Fruit fly (Drosophila melanogaster) whole organism, wandering third instar larva: Measurements from ENCODE around the gene Sirt7.
A peak's percentile ranks its signal among the peaks of the same experiment; 100 is the strongest.

Experiments used
- Abd-B ChIP-seq: fragments of >200 bp; optimal IDR thresholded peaks from 2 replicates; lab custom pipeline; 2017; ENCODE audit warnings: missing biosample characterization, missing genetic modification characterization
- CG9705 ChIP-seq: fragments of 200-800 bp; sonication (Bioruptor generic); optimal IDR thresholded peaks from 2 replicates; lab custom pipeline; 2018; ENCODE audit warnings: missing biosample characterization, mild to moderate bottlenecking, missing genetic modification characterization
- Myc ChIP-seq: fragments of >200 bp; optimal IDR thresholded peaks from 2 replicates; lab custom pipeline; 2017
- dsf ChIP-seq: sonication (Bioruptor generic); optimal IDR thresholded peaks from 2 replicates; lab custom pipeline; 2016; ENCODE audit warnings: missing biosample characterization, missing genetic modification characterization, borderline replicate concordance
- ey ChIP-seq: fragments of 200-800 bp; sonication (Bioruptor generic); optimal IDR thresholded peaks from 2 replicates; lab custom pipeline; 2016; ENCODE audit warnings: missing biosample characterization, missing genetic modification characterization
- pan ChIP-seq: fragments of >200 bp; optimal IDR thresholded peaks from 2 replicates; lab custom pipeline; 2017
- psq ChIP-seq: fragments of 200-800 bp; sonication (Bioruptor generic); optimal IDR thresholded peaks from 3 replicates; lab custom pipeline; 2017; ENCODE audit warnings: missing biosample characterization, mild to moderate bottlenecking, missing genetic modification characterization, moderate library complexity
- rgr ChIP-seq: fragments of 200-800 bp; sonication (Bioruptor generic); optimal IDR thresholded peaks from 3 replicates; lab custom pipeline; 2016; ENCODE audit warnings: missing biosample characterization, mild to moderate bottlenecking, missing genetic modification characterization
- tai ChIP-seq: sonication (Bioruptor generic); optimal IDR thresholded peaks from 2 replicates; lab custom pipeline; 2016; ENCODE audit warnings: missing biosample characterization, missing genetic modification characterization
- usp ChIP-seq: fragments of >200 bp; optimal IDR thresholded peaks from 2 replicates; lab custom pipeline; 2017; ENCODE audit warnings: missing biosample characterization, missing genetic modification characterization

dm6 chr3R:29082511-29083296, 27.0 kb downstream of the Sirt7 start:
- TF ChIP-seq psq (no peak), Myc (peak; percentile 39), usp (GFP tag; lab: Kevin White, UChicago) (no peak), rgr (no peak), tai (GFP tag; lab: Kevin White, UChicago) (no peak), ey (GFP tag; lab: Kevin White, UChicago) (no peak), Abd-B (GFP tag; lab: Kevin White, UChicago) (no peak), CG9705 (GFP tag; lab: Kevin White, UChicago) (no peak), pan (lab: Kevin White, UChicago) (no peak), dsf (GFP tag; lab: Kevin White, UChicago) (no peak)
